Fruit fly (Drosophila melanogaster): ENCODE data around the gene Pfdn6.

The Pfdn6 gene

DNA sequence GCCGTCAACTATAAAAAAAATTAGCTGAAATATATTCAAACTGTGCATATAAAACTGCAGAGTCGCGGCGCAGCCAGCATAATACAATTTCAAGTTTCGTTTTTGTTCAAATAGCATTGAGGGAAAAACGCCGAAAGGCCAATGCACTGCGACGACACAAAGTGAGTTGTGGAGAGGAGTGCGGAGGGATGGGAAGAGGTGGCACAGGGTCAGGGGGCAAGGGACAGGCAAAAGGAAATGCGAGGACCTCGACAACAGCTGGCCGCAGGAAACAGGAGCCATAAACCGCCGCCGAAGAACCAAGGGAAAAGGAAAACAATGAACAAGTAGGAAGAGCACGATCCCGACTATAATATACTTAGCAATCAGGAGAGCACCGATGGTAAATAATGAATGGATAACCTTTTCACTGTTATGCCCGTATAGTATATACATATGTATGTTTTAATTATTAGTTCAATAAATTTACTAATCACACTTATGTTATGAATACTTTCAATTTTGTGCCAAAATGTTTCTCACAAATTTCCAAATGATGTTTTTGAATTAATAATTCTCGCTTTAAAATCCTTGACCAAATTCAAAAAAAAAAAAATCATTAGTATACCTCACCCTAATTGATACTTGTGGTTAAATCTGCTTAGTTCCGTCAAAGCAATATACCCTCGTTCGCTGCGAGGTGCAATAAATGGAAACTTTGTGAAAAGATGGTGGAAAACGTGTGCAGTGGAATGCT, 24.8 kb upstream of the Pfdn6 start (continued):
- TF ChIP-seq Hsf (GFP tag; optimal IDR thresholded peaks at IDR 0.05): no peak
- TF ChIP-seq Nf-YC (tag; optimal IDR thresholded peaks at IDR 0.05): no peak
- TF ChIP-seq dmrt99B (tag; optimal IDR thresholded peaks at IDR 0.05): peak; percentile 54
- TF ChIP-seq CG4282 (GFP tag; optimal IDR thresholded peaks at IDR 0.05): no peak
- TF ChIP-seq CG6689 (GFP tag; IDR thresholded peaks at IDR 0.05): 0 out of 2 replicates have a peak, but pooled peaks have one; percentile 17
- TF ChIP-seq CG4360 (GFP tag; IDR thresholded peaks at IDR 0.05): no peak
- TF ChIP-seq mam (GFP tag; optimal IDR thresholded peaks at IDR 0.05): no peak
- TF ChIP-seq CG1832 (GFP tag; optimal IDR thresholded peaks at IDR 0.05): no peak
- no peak for TF ChIP-seq unc-4 (GFP tag; IDR thresholded peaks at IDR 0.05; ENCODE audit: partially characterized antibody)
- no peak for TF ChIP-seq Vsx1 (GFP tag; optimal IDR thresholded peaks at IDR 0.05)
- no peak for TF ChIP-seq lbe (GFP tag; optimal IDR thresholded peaks at IDR 0.05)
- TF ChIP-seq mirr (GFP tag; optimal IDR thresholded peaks at IDR 0.05): no peak
- no peak for TF ChIP-seq CG11696 (GFP tag; IDR thresholded peaks at IDR 0.05)
- TF ChIP-seq bbx (GFP tag; IDR thresholded peaks at IDR 0.05; ENCODE audit: partially characterized antibody): no peak
- no peak for TF ChIP-seq fru (optimal IDR thresholded peaks at IDR 0.05)
- TF ChIP-seq pzg (GFP tag; optimal IDR thresholded peaks at IDR 0.05): no peak
- no peak for TF ChIP-seq CG34224 (GFP tag; IDR thresholded peaks at IDR 0.05; ENCODE audit: partially characterized antibody)
- no peak for TF ChIP-seq CG12659 (GFP tag; optimal IDR thresholded peaks at IDR 0.05)
- TF ChIP-seq CG9727 (GFP tag; optimal IDR thresholded peaks at IDR 0.05): peak; percentile 79
- peak; percentile 11 for TF ChIP-seq CG6813 (GFP tag; optimal IDR thresholded peaks at IDR 0.05)
- TF ChIP-seq stwl (tag; optimal IDR thresholded peaks at IDR 0.05): no peak
- no peak for TF ChIP-seq sqz (GFP tag; optimal IDR thresholded peaks at IDR 0.05)
- no peak for TF ChIP-seq gsb (GFP tag; IDR thresholded peaks at IDR 0.05)
- no peak for TF ChIP-seq pb (GFP tag; optimal IDR thresholded peaks at IDR 0.05)
- TF ChIP-seq CG34376 (GFP tag; optimal IDR thresholded peaks at IDR 0.05): no peak
- peak; percentile 77 for TF ChIP-seq phol (tag; optimal IDR thresholded peaks at IDR 0.05)
- no peak for TF ChIP-seq HmgZ (tag; optimal IDR thresholded peaks at IDR 0.05)
- no peak for TF ChIP-seq ci (GFP tag; IDR thresholded peaks at IDR 0.05)
- TF ChIP-seq zf30C (GFP tag; optimal IDR thresholded peaks at IDR 0.05): no peak
- no peak for TF ChIP-seq scrt (GFP tag; optimal IDR thresholded peaks at IDR 0.05)
- TF ChIP-seq CG7839 (tag; optimal IDR thresholded peaks at IDR 0.05): peak; percentile 48
- no peak for TF ChIP-seq slbo (GFP tag; IDR thresholded peaks at IDR 0.05)
- TF ChIP-seq CG17612 (GFP tag; IDR thresholded peaks at IDR 0.05): no peak
- no peak for TF ChIP-seq Dad (GFP tag; optimal IDR thresholded peaks at IDR 0.05)
- TF ChIP-seq Spps (tag; optimal IDR thresholded peaks at IDR 0.05): no peak
- TF ChIP-seq Dek (tag; optimal IDR thresholded peaks at IDR 0.05): no peak
- TF ChIP-seq peb (GFP tag; IDR thresholded peaks at IDR 0.05): no peak
- TF ChIP-seq CG10565 (GFP tag; optimal IDR thresholded peaks at IDR 0.05): no peak
- no peak for TF ChIP-seq Drgx (GFP tag; IDR thresholded peaks at IDR 0.05)
- TF ChIP-seq NC2β (GFP tag; optimal IDR thresholded peaks at IDR 0.05): no peak
- no peak for TF ChIP-seq Deaf1 (tag; optimal IDR thresholded peaks at IDR 0.05)
- TF ChIP-seq sens (GFP tag): peak; percentile 90
- TF ChIP-seq rib (GFP tag; IDR thresholded peaks at IDR 0.05): no peak
- no peak for TF ChIP-seq Meics (GFP tag; optimal IDR thresholded peaks at IDR 0.05)
- TF ChIP-seq Gsc (GFP tag; IDR thresholded peaks at IDR 0.05): no peak
- no peak for TF ChIP-seq CG17186 (GFP tag; optimal IDR thresholded peaks at IDR 0.05)
- TF ChIP-seq CG15073 (GFP tag; optimal IDR thresholded peaks at IDR 0.05): no peak
- TF ChIP-seq Bteb2 (GFP tag; optimal IDR thresholded peaks at IDR 0.05): no peak
- TF ChIP-seq D (optimal IDR thresholded peaks at IDR 0.05): no peak
- TF ChIP-seq D (GFP tag; optimal IDR thresholded peaks at IDR 0.05): no peak
- no peak for TF ChIP-seq MESR4 (GFP tag; optimal IDR thresholded peaks at IDR 0.05)

All from whole organism, embryonic.